Fruit fly (Drosophila melanogaster) whole organism, wandering third instar larva: ENCODE data around the gene grim.

Experiments
- Abd-B ChIP-seq: fragments of >200 bp; optimal IDR thresholded peaks from 2 replicates; lab custom pipeline; 2017; ENCODE audit warnings: missing biosample characterization, missing genetic modification characterization
- CrebA ChIP-seq: fragments of 200-800 bp; sonication (Bioruptor generic); optimal IDR thresholded peaks from 2 replicates; lab custom pipeline; 2016; ENCODE audit warnings: missing biosample characterization, mild to moderate bottlenecking, missing genetic modification characterization, borderline replicate concordance
- Dfd ChIP-seq: fragments of >200 bp; optimal IDR thresholded peaks from 2 replicates; lab custom pipeline; 2017; ENCODE audit warnings: missing biosample characterization, missing genetic modification characterization
- Dif ChIP-seq: fragments of 200-275, 200-300 bp; sonication (Bioruptor generic); optimal IDR thresholded peaks from 2 replicates; lab custom pipeline; 2018; ENCODE audit warnings: missing biosample characterization, missing genetic modification characterization; ENCODE audit not compliant: partially characterized antibody
- GATAd ChIP-seq: sonication (Bioruptor generic); optimal IDR thresholded peaks from 2 replicates; lab custom pipeline; 2016; ENCODE audit warnings: missing biosample characterization, missing genetic modification characterization
- HLH106 ChIP-seq: fragments of 200-800 bp; optimal IDR thresholded peaks from 3 replicates; lab custom pipeline; 2019; ENCODE audit warnings: missing biosample characterization, mild to moderate bottlenecking, missing genetic modification characterization, moderate library complexity
- Hnf4 ChIP-seq: fragments of 200-800 bp; sonication (Bioruptor generic); optimal IDR thresholded peaks from 2 replicates; lab custom pipeline; 2016; ENCODE audit warnings: missing biosample characterization, mild to moderate bottlenecking, missing genetic modification characterization
- Hr78 ChIP-seq: fragments of >200 bp; optimal IDR thresholded peaks from 2 replicates; lab custom pipeline; 2017; ENCODE audit warnings: missing biosample characterization, missing genetic modification characterization
- Hr83 ChIP-seq: fragments of 200-300 bp; sonication (Bioruptor generic); optimal IDR thresholded peaks from 2 replicates; lab custom pipeline; 2016; ENCODE audit warnings: missing biosample characterization, mild to moderate bottlenecking, missing genetic modification characterization, moderate library complexity; ENCODE audit not compliant: poor library complexity, severe bottlenecking
- Jra ChIP-seq: sonication (Bioruptor generic); optimal IDR thresholded peaks from 2 replicates; lab custom pipeline; 2016; ENCODE audit warnings: missing biosample characterization, missing genetic modification characterization
- Mio ChIP-seq: sonication (Bioruptor generic); optimal IDR thresholded peaks from 2 replicates; lab custom pipeline; 2016; ENCODE audit warnings: missing biosample characterization, missing genetic modification characterization
- Myc ChIP-seq: fragments of >200 bp; optimal IDR thresholded peaks from 2 replicates; lab custom pipeline; 2017
- N ChIP-seq: fragments of >200 bp; optimal IDR thresholded peaks from 2 replicates; lab custom pipeline; 2018; ENCODE audit warnings: missing biosample characterization, missing external identifiers, missing genetic modification characterization
- OdsH ChIP-seq: fragments of 200-800 bp; sonication (Bioruptor generic); optimal IDR thresholded peaks from 2 replicates; lab custom pipeline; 2016; ENCODE audit warnings: missing biosample characterization, mild to moderate bottlenecking, missing genetic modification characterization
- Rel ChIP-seq, 2 experiments: fragments of 200-800 bp; sonication (Bioruptor generic) in 1 of 2; optimal IDR thresholded peaks; 2 replicates in 1 of 2; 3 replicates in 1 of 2; lab custom pipeline; 2016 to 2019; ENCODE audit warnings: mild to moderate bottlenecking in 2 of 2, missing biosample characterization in 2 of 2, missing genetic modification characterization in 2 of 2, moderate library complexity in 1 of 2
- Sp1 ChIP-seq: fragments of 200-800 bp; sonication (Bioruptor generic); optimal IDR thresholded peaks from 3 replicates; lab custom pipeline; 2019; ENCODE audit warnings: missing biosample characterization, mild to moderate bottlenecking, missing genetic modification characterization, moderate library complexity
- Vsx2 ChIP-seq: fragments of 200-300, 225-300 bp; sonication (Bioruptor generic); optimal IDR thresholded peaks from 2 replicates; lab custom pipeline; 2018; ENCODE audit warnings: missing biosample characterization, missing genetic modification characterization; ENCODE audit not compliant: partially characterized antibody
- br ChIP-seq: fragments of 200-800 bp; sonication (Bioruptor generic); optimal IDR thresholded peaks from 2 replicates; lab custom pipeline; 2016; ENCODE audit warnings: missing biosample characterization, missing genetic modification characterization
- brk ChIP-seq: fragments of 200-800 bp; sonication (Bioruptor generic); optimal IDR thresholded peaks from 2 replicates; lab custom pipeline; 2016; ENCODE audit warnings: missing biosample characterization, mild to moderate bottlenecking, missing genetic modification characterization
- dl ChIP-seq, 2 experiments: fragments of 175-275, 200-275 bp in 1 of 2; fragments of 200-275 bp in 1 of 2; sonication (Bioruptor generic); optimal IDR thresholded peaks; lab custom pipeline; 2018; ENCODE audit warnings: mild to moderate bottlenecking in 2 of 2, missing biosample characterization in 2 of 2, missing genetic modification characterization in 2 of 2, moderate library complexity in 2 of 2; ENCODE audit not compliant: partially characterized antibody in 2 of 2, insufficient read depth in 1 of 2
- dmrt93B ChIP-seq: fragments of 200-800 bp; sonication (Bioruptor generic); optimal IDR thresholded peaks from 2 replicates; lab custom pipeline; 2018; ENCODE audit warnings: missing biosample characterization, mild to moderate bottlenecking, missing genetic modification characterization
- dsf ChIP-seq: sonication (Bioruptor generic); optimal IDR thresholded peaks from 2 replicates; lab custom pipeline; 2016; ENCODE audit warnings: missing biosample characterization, missing genetic modification characterization, borderline replicate concordance
- ey ChIP-seq: fragments of 200-800 bp; sonication (Bioruptor generic); optimal IDR thresholded peaks from 2 replicates; lab custom pipeline; 2016; ENCODE audit warnings: missing biosample characterization, missing genetic modification characterization
- foxo ChIP-seq, 2 experiments: fragments of 200-800 bp; sonication (Bioruptor generic); optimal IDR thresholded peaks; 2 replicates in 1 of 2; 3 replicates in 1 of 2; lab custom pipeline; 2016 to 2017; ENCODE audit warnings: missing biosample characterization in 2 of 2, missing genetic modification characterization in 2 of 2
- fru ChIP-seq: fragments of 200-800 bp; sonication (Bioruptor generic); optimal IDR thresholded peaks from 3 replicates; lab custom pipeline; 2016; ENCODE audit warnings: missing biosample characterization, mild to moderate bottlenecking, missing genetic modification characterization
- h ChIP-seq: fragments of 200-800 bp; sonication (Bioruptor generic); optimal IDR thresholded peaks from 3 replicates; lab custom pipeline; 2016; ENCODE audit warnings: missing biosample characterization, mild to moderate bottlenecking, missing genetic modification characterization
- jim ChIP-seq: fragments of 175-275, 200-325 bp; sonication (Bioruptor generic); optimal IDR thresholded peaks from 2 replicates; lab custom pipeline; 2016; ENCODE audit warnings: missing biosample characterization, mild to moderate bottlenecking, missing genetic modification characterization
- lola ChIP-seq: fragments of >200 bp; optimal IDR thresholded peaks from 2 replicates; lab custom pipeline; 2017; ENCODE audit warnings: missing biosample characterization, missing genetic modification characterization
- pan ChIP-seq: fragments of >200 bp; optimal IDR thresholded peaks from 2 replicates; lab custom pipeline; 2017
- psq ChIP-seq: fragments of 200-800 bp; sonication (Bioruptor generic); optimal IDR thresholded peaks from 3 replicates; lab custom pipeline; 2017; ENCODE audit warnings: missing biosample characterization, mild to moderate bottlenecking, missing genetic modification characterization, moderate library complexity
- rgr ChIP-seq: fragments of 200-800 bp; sonication (Bioruptor generic); optimal IDR thresholded peaks from 3 replicates; lab custom pipeline; 2016; ENCODE audit warnings: missing biosample characterization, mild to moderate bottlenecking, missing genetic modification characterization
- sage ChIP-seq: fragments of 200-800 bp; sonication (Bioruptor generic); optimal IDR thresholded peaks from 2 replicates; lab custom pipeline; 2016; ENCODE audit warnings: missing biosample characterization, mild to moderate bottlenecking, missing genetic modification characterization
- sv ChIP-seq: fragments of 200-800 bp; sonication (Bioruptor generic); optimal IDR thresholded peaks from 3 replicates; lab custom pipeline; 2016; ENCODE audit warnings: missing biosample characterization, missing genetic modification characterization
- tai ChIP-seq: sonication (Bioruptor generic); optimal IDR thresholded peaks from 2 replicates; lab custom pipeline; 2016; ENCODE audit warnings: missing biosample characterization, missing genetic modification characterization
- usp ChIP-seq: fragments of >200 bp; optimal IDR thresholded peaks from 2 replicates; lab custom pipeline; 2017; ENCODE audit warnings: missing biosample characterization, missing genetic modification characterization
- woc ChIP-seq: sonication (Bioruptor generic); optimal IDR thresholded peaks from 2 replicates; lab custom pipeline; 2016; ENCODE audit warnings: missing biosample characterization, mild to moderate bottlenecking, missing genetic modification characterization

grim gene

dm6 chr3L:18276602-18277001 lies 27.6 kb downstream of the grim start:
- TF ChIP-seq woc (GFP tag; lab: Kevin White, UChicago): no peak
- no peak for TF ChIP-seq pan
- TF ChIP-seq Dfd: no peak
- no peak for TF ChIP-seq Rel (GFP tag; optimal IDR thresholded peaks at IDR 0.05; lab: Kevin White, UChicago)
- TF ChIP-seq Rel (tag; optimal IDR thresholded peaks at IDR 0.05; lab: Kevin White, UChicago): no peak
- no peak for TF ChIP-seq br (GFP tag; lab: Kevin White, UChicago)
- TF ChIP-seq tai (GFP tag; lab: Kevin White, UChicago): no peak
- TF ChIP-seq CrebA (GFP tag; lab: Kevin White, UChicago): no peak
- TF ChIP-seq h (GFP tag; lab: Kevin White, UChicago): no peak
- no peak for TF ChIP-seq brk (GFP tag; lab: Kevin White, UChicago)
- TF ChIP-seq Myc (lab: Kevin White, UChicago): no peak

- TF ChIP-seq br (GFP tag; lab: Kevin White, UChicago): peak; percentile 26
- no peak for TF ChIP-seq Myc (lab: Kevin White, UChicago)
- TF ChIP-seq Jra (GFP tag; lab: Kevin White, UChicago): no peak
- no peak for TF ChIP-seq dsf
- peak; percentile 6 for TF ChIP-seq Hnf4 (GFP tag; lab: Kevin White, UChicago)
- TF ChIP-seq OdsH (GFP tag; lab: Kevin White, UChicago): peak; percentile 18
- peak; percentile 42 for TF ChIP-seq woc (GFP tag; lab: Kevin White, UChicago)
- TF ChIP-seq Dif (GFP tag; lab: Kevin White, UChicago): no peak
- peak in 1 of 2 experiments; percentile 48 for TF ChIP-seq foxo (GFP tag; optimal IDR thresholded peaks at IDR 0.05; lab: Kevin White, UChicago)
- TF ChIP-seq HLH106 (tag; lab: Kevin White, UChicago): peak; percentile 26
- TF ChIP-seq Hr83 (GFP tag; lab: Kevin White, UChicago): no peak
- no peak for TF ChIP-seq tai (GFP tag; lab: Kevin White, UChicago)
- TF ChIP-seq dl (GFP tag; optimal IDR thresholded peaks at IDR 0.05; lab: Kevin White, UChicago; ENCODE audit: insufficient read depth in 1 of 2, partially characterized antibody in 2 of 2): no peak
- peak; percentile 6 for TF ChIP-seq ey (GFP tag; lab: Kevin White, UChicago)
- no peak for TF ChIP-seq usp (GFP tag; lab: Kevin White, UChicago)
- TF ChIP-seq psq (GFP tag; lab: Kevin White, UChicago): no peak
- peak; percentile 46 for TF ChIP-seq fru (GFP tag; lab: Kevin White, UChicago)
- no peak for TF ChIP-seq Mio
Observed at dm6 chr3L:18275888-18276287, 28.3 kb downstream of the grim start.

dm6 chr3L:18274188-18274587 lies 30.0 kb downstream of the grim start:
- TF ChIP-seq jim (no peak), sage (GFP tag; lab: Kevin White, UChicago) (no peak), lola (GFP tag; lab: Kevin White, UChicago) (no peak), N (GFP tag; lab: Kevin White, UChicago) (no peak), sv (GFP tag; lab: Kevin White, UChicago) (no peak), brk (GFP tag; lab: Kevin White, UChicago) (no peak), rgr (GFP tag; lab: Kevin White, UChicago) (peak; percentile 25), Sp1 (no peak), Hr78 (GFP tag; lab: Kevin White, UChicago) (no peak), Rel (GFP tag; optimal IDR thresholded peaks at IDR 0.05; lab: Kevin White, UChicago) (no peak), Rel (tag; optimal IDR thresholded peaks at IDR 0.05; lab: Kevin White, UChicago) (no peak), dmrt93B (GFP tag; lab: Kevin White, UChicago) (no peak), GATAd (GFP tag; lab: Kevin White, UChicago) (no peak), Myc (lab: Kevin White, UChicago) (no peak), Abd-B (GFP tag; lab: Kevin White, UChicago) (no peak), foxo (GFP tag; optimal IDR thresholded peaks at IDR 0.05; lab: Kevin White, UChicago) (peak in 1 of 2 experiments; percentile 25), dl (GFP tag; optimal IDR thresholded peaks at IDR 0.05; lab: Kevin White, UChicago; ENCODE audit: insufficient read depth in 1 of 2, partially characterized antibody in 2 of 2) (no peak), HLH106 (tag; lab: Kevin White, UChicago) (no peak), Vsx2 (GFP tag; lab: Kevin White, UChicago) (no peak), fru (GFP tag; lab: Kevin White, UChicago) (no peak), psq (GFP tag; lab: Kevin White, UChicago) (no peak), ey (GFP tag; lab: Kevin White, UChicago) (peak; percentile 20), dsf (no peak), br (GFP tag; lab: Kevin White, UChicago) (no peak)
